Fruit fly (Drosophila melanogaster): Measurements from ENCODE around the gene Axs.

Axs gene

DNA sequence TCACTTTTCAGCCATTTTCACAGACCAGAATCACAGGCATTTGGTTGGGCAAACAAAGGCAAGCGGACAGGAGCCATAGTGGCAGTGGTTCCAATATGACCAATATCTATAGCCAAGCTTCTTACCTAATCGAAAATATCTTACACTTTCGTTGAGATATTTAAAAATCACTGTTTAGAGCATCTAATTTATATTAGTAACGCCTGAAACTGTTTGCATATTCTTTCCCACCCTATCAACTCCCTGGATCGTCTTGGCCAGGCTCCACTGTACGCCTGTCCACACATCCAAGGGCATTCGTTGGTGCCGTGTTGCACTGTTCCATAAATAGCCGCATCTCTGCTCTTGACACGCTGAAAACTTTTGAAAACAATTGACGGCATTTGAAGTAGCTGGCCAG is 6.8 kb upstream of the Axs start (continued):
- TF ChIP-seq Poxn (GFP tag; IDR thresholded peaks at IDR 0.05) (no peak), CG8388 (GFP tag; optimal IDR thresholded peaks at IDR 0.05) (peak; percentile 8), Xbp1 (GFP tag; optimal IDR thresholded peaks at IDR 0.05) (peak; percentile 5), Xrp1 (GFP tag; IDR thresholded peaks at IDR 0.05) (peak; percentile 43; the same call in 1 of the 2 replicates), Oli (tag; optimal IDR thresholded peaks at IDR 0.05) (peak; percentile 28), zen2 (GFP tag; IDR thresholded peaks at IDR 0.05; ENCODE audit: partially characterized antibody) (no peak), CG32772 (GFP tag; IDR thresholded peaks at IDR 0.05) (peak; percentile 38; the same call in 1 of the 2 replicates), toy (GFP tag; IDR thresholded peaks at IDR 0.05) (no peak), CG17359 (tag; optimal IDR thresholded peaks at IDR 0.05) (peak; percentile 42), CG12104 (GFP tag; optimal IDR thresholded peaks at IDR 0.05) (no peak), ranshi (GFP tag; IDR thresholded peaks at IDR 0.05) (0 out of 2 replicates have a peak, but pooled peaks have one; percentile 17), Gsc (GFP tag; IDR thresholded peaks at IDR 0.05) (0 out of 2 replicates have a peak, but pooled peaks have one; percentile 19), CG2889 (GFP tag; IDR thresholded peaks at IDR 0.05) (no peak), CG4854 (GFP tag; optimal IDR thresholded peaks at IDR 0.05) (no peak), dysf (GFP tag; IDR thresholded peaks at IDR 0.05) (peak; percentile 53; the same call in 2 of the 3 replicates), row (GFP tag; IDR thresholded peaks at IDR 0.05) (peak; percentile 55), CG30431 (GFP tag; optimal IDR thresholded peaks at IDR 0.05) (peak; percentile 16), Neu2 (GFP tag; optimal IDR thresholded peaks at IDR 0.05; ENCODE audit: borderline replicate concordance) (no peak), prd (optimal IDR thresholded peaks at IDR 0.05) (no peak), prd (GFP tag; IDR thresholded peaks at IDR 0.05) (peak; percentile 33; the same call in 1 of the 3 replicates), CG1603 (tag; optimal IDR thresholded peaks at IDR 0.05) (peak; percentile 42), wor (GFP tag; IDR thresholded peaks at IDR 0.05) (0 out of 2 replicates have a peak, but pooled peaks have one; percentile 33), gcm (GFP tag; optimal IDR thresholded peaks at IDR 0.05) (no peak), Bteb2 (GFP tag; optimal IDR thresholded peaks at IDR 0.05) (no peak), CG10543 (GFP tag; optimal IDR thresholded peaks at IDR 0.05) (peak; percentile 21), Ptx1 (GFP tag; IDR thresholded peaks at IDR 0.05) (peak; percentile 42), CG14441 (GFP tag; IDR thresholded peaks at IDR 0.05) (peak; percentile 54), CG2712 (tag; optimal IDR thresholded peaks at IDR 0.05) (peak; percentile 12), CG8089 (GFP tag; optimal IDR thresholded peaks at IDR 0.05) (peak; percentile 7), pnt (GFP tag; optimal IDR thresholded peaks at IDR 0.05) (peak; percentile 7), CG10979 (tag; optimal IDR thresholded peaks at IDR 0.05) (peak; percentile 8), gro (GFP tag; optimal IDR thresholded peaks at IDR 0.05) (no peak), ttk (GFP tag; IDR thresholded peaks at IDR 0.05) (0 out of 2 replicates have a peak, but pooled peaks have one; percentile 36), gce (GFP tag; IDR thresholded peaks at IDR 0.05) (no peak), bsh (GFP tag; optimal IDR thresholded peaks at IDR 0.05) (peak; percentile 18 to 59)

DNA sequence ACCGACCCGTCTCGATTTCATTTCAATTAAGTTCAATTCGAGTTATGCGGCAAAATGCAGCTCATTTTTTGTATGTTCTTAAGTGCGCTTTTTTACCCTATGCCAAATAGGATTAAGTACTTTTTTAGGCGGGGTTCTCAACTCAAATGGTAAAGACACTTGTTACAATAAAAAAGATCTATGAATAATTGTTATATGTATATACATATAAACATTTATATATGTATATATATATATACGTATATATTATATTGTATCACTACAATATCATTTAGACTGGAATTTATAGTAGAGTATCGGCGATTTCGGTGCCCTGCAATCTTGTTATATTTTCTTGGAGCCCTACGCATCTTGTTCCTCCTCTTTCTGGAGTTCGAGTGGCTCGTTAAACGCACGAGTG is 6.3 kb upstream of the Axs start:
- TF ChIP-seq CG43689 (GFP tag; IDR thresholded peaks at IDR 0.05), result no peak
- TF ChIP-seq gem (tag; optimal IDR thresholded peaks at IDR 0.05), result peak; percentile 29
- TF ChIP-seq nmo (GFP tag; optimal IDR thresholded peaks at IDR 0.05), result peak; percentile 15
- no peak for TF ChIP-seq NK7.1 (GFP tag; optimal IDR thresholded peaks at IDR 0.05)
- TF ChIP-seq repo (GFP tag; optimal IDR thresholded peaks at IDR 0.05), result no peak
- TF ChIP-seq D19A (tag; optimal IDR thresholded peaks at IDR 0.05), result peak; percentile 92
- no peak for TF ChIP-seq odd (GFP tag; optimal IDR thresholded peaks at IDR 0.05)
- TF ChIP-seq Blimp-1 (GFP tag; optimal IDR thresholded peaks at IDR 0.05), result peak; percentile 29
- no peak for TF ChIP-seq CG17912 (GFP tag; optimal IDR thresholded peaks at IDR 0.05)
- no peak for TF ChIP-seq CG1832 (GFP tag; optimal IDR thresholded peaks at IDR 0.05)
- TF ChIP-seq CG2712 (tag; optimal IDR thresholded peaks at IDR 0.05), result peak; percentile 34
- no peak for TF ChIP-seq CG3407 (GFP tag; optimal IDR thresholded peaks at IDR 0.05)
- TF ChIP-seq fd96Cb (tag; optimal IDR thresholded peaks at IDR 0.05), result peak; percentile 25
- no peak for TF ChIP-seq cad (GFP tag; optimal IDR thresholded peaks at IDR 0.05)
- no peak for TF ChIP-seq dmrt11E (tag; optimal IDR thresholded peaks at IDR 0.05)
- no peak for TF ChIP-seq ewg (GFP tag; optimal IDR thresholded peaks at IDR 0.05)
- TF ChIP-seq bsh (GFP tag; optimal IDR thresholded peaks at IDR 0.05), result peak in 1 of 2 experiments; percentile 55

Measured in whole organism, embryonic.